Fruit fly (Drosophila melanogaster) whole organism, embryonic: ENCODE measurements around the gene Exn.

Experiments used
- Adf1 ChIP-seq: fragments of 200-800 bp; sonication (Bioruptor generic); IDR thresholded peaks from 2 replicates; pipeline ENCODE4 v1.3.6; 2022; ENCODE audit warnings: missing biosample characterization, missing genetic modification characterization
- BEAF-32 ChIP-seq: fragments of 200-800 bp; sonication (Bioruptor generic); optimal IDR thresholded peaks from 3 replicates; lab custom pipeline; 2017; ENCODE audit warnings: missing biosample characterization, missing genetic modification characterization, mild to moderate bottlenecking, moderate library complexity, missing genetic modification reagents
- CG10267 ChIP-seq: fragments of 200-800 bp; sonication (Bioruptor generic); optimal IDR thresholded peaks from 2 replicates; lab custom pipeline; 2018; ENCODE audit warnings: missing biosample characterization, mild to moderate bottlenecking, missing genetic modification characterization, moderate library complexity
- CG10321 ChIP-seq: fragments of 200-800 bp; sonication (Bioruptor generic); IDR thresholded peaks from 2 replicates; pipeline ENCODE4 v1.3.6; 2022; ENCODE audit warnings: missing biosample characterization, missing genetic modification characterization
- CG11398 ChIP-seq: fragments of 200-800 bp; sonication (Bioruptor generic); optimal IDR thresholded peaks from 2 replicates; lab custom pipeline; 2016; ENCODE audit warnings: missing biosample characterization, missing genetic modification characterization
- CG11723 ChIP-seq: fragments of 200-800 bp; sonication (Bioruptor generic); optimal IDR thresholded peaks from 2 replicates; lab custom pipeline; 2017; ENCODE audit warnings: missing biosample characterization, mild to moderate bottlenecking, missing genetic modification characterization
- CG12071 ChIP-seq: fragments of 200-800 bp; sonication (Bioruptor generic); optimal IDR thresholded peaks from 3 replicates; lab custom pipeline; 2018; ENCODE audit warnings: missing biosample characterization, mild to moderate bottlenecking, missing genetic modification characterization
- CG12219 ChIP-seq: fragments of 200-800 bp; sonication (Bioruptor generic); optimal IDR thresholded peaks from 3 replicates; lab custom pipeline; 2018; ENCODE audit warnings: missing biosample characterization, mild to moderate bottlenecking, missing genetic modification characterization
- CG12659 ChIP-seq: fragments of 200-800 bp; sonication (Bioruptor generic); optimal IDR thresholded peaks from 3 replicates; lab custom pipeline; 2017; ENCODE audit warnings: mild to moderate bottlenecking, missing biosample characterization, missing genetic modification reagents, missing genetic modification characterization
- CG12942 ChIP-seq: fragments of 200-800 bp; sonication (Bioruptor generic); optimal IDR thresholded peaks from 3 replicates; lab custom pipeline; 2016; ENCODE audit warnings: missing biosample characterization, missing genetic modification characterization
- CG14710 ChIP-seq: fragments of 200-800 bp; sonication (Bioruptor generic); optimal IDR thresholded peaks from 3 replicates; lab custom pipeline; 2019; ENCODE audit warnings: missing biosample characterization, mild to moderate bottlenecking, missing genetic modification characterization, moderate library complexity
- CG14860 ChIP-seq: fragments of 200-800 bp; sonication (Bioruptor generic); IDR thresholded peaks from 3 replicates; pipeline ENCODE4 v1.3.6; 2022; ENCODE audit warnings: missing biosample characterization, missing genetic modification characterization; ENCODE audit not compliant: partially characterized antibody
- CG17385 ChIP-seq: fragments of 200-800 bp; sonication (Bioruptor generic); optimal IDR thresholded peaks from 3 replicates; lab custom pipeline; 2018; ENCODE audit warnings: missing biosample characterization, mild to moderate bottlenecking, missing genetic modification characterization
- CG17829 ChIP-seq: fragments of 200-800 bp; optimal IDR thresholded peaks from 2 replicates; lab custom pipeline; 2019; ENCODE audit warnings: missing biosample characterization, mild to moderate bottlenecking, missing genetic modification characterization, moderate library complexity
- CG2129 ChIP-seq: fragments of 200-800 bp; sonication (Bioruptor generic); IDR thresholded peaks from 2 replicates; pipeline ENCODE4 v1.3.6; 2022; ENCODE audit warnings: missing biosample characterization, missing genetic modification characterization; ENCODE audit not compliant: partially characterized antibody
- CG2199 ChIP-seq: fragments of 200-800 bp; sonication (Bioruptor generic); IDR thresholded peaks from 3 replicates; pipeline ENCODE4 v1.3.6; 2022; ENCODE audit warnings: missing biosample characterization, missing genetic modification characterization
- CG30020 ChIP-seq: fragments of 200-800 bp; optimal IDR thresholded peaks from 2 replicates; lab custom pipeline; 2019; ENCODE audit warnings: missing biosample characterization, mild to moderate bottlenecking, missing genetic modification characterization, moderate library complexity
- CG3163 ChIP-seq: fragments of 200-800 bp; sonication (Bioruptor generic); optimal IDR thresholded peaks from 3 replicates; lab custom pipeline; 2016; ENCODE audit warnings: missing biosample characterization, missing genetic modification characterization
- CG6272 ChIP-seq: fragments of 200-800 bp; sonication (Bioruptor generic); IDR thresholded peaks from 2 replicates; pipeline ENCODE4 v1.3.6; 2022; ENCODE audit warnings: missing biosample characterization, missing genetic modification characterization
- CG6683 ChIP-seq: fragments of 200-800 bp; sonication (Bioruptor generic); optimal IDR thresholded peaks from 2 replicates; lab custom pipeline; 2017; ENCODE audit warnings: missing biosample characterization, mild to moderate bottlenecking, missing genetic modification characterization, missing genetic modification reagents
- CG7786 ChIP-seq: fragments of 200-800 bp; sonication (Bioruptor generic); optimal IDR thresholded peaks from 2 replicates; lab custom pipeline; 2016; ENCODE audit warnings: missing biosample characterization, missing genetic modification characterization
- CG8765 ChIP-seq: fragments of 200-800 bp; sonication (Bioruptor generic); IDR thresholded peaks from 2 replicates; pipeline ENCODE4 v1.3.6; 2022; ENCODE audit warnings: missing biosample characterization, missing genetic modification characterization
- CG9727 ChIP-seq: fragments of 200-800 bp; sonication (Bioruptor generic); optimal IDR thresholded peaks from 3 replicates; lab custom pipeline; 2017; ENCODE audit warnings: missing biosample characterization, mild to moderate bottlenecking, missing genetic modification characterization
- Deaf1 ChIP-seq: fragments of 200-800 bp; optimal IDR thresholded peaks from 3 replicates; lab custom pipeline; 2019; ENCODE audit warnings: missing biosample characterization, mild to moderate bottlenecking, missing genetic modification characterization, moderate library complexity
- Dip2 ChIP-seq: fragments of 200-800 bp; sonication (Bioruptor generic); IDR thresholded peaks from 2 replicates; pipeline ENCODE4 v1.3.6; 2022; ENCODE audit warnings: missing biosample characterization, missing genetic modification characterization
- Dll ChIP-seq: fragments of 200-800 bp; sonication (Bioruptor generic); IDR thresholded peaks from 4 replicates; pipeline ENCODE4 v1.3.6; 2022; ENCODE audit warnings: missing biosample characterization, missing genetic modification characterization; ENCODE audit not compliant: partially characterized antibody
- Doc2 ChIP-seq: fragments of 200-800 bp; sonication (Bioruptor generic); IDR thresholded peaks from 2 replicates; pipeline ENCODE4 v1.3.6; 2022; ENCODE audit warnings: missing biosample characterization, missing genetic modification characterization
- Dref ChIP-seq: fragments of 200-800 bp; sonication (Bioruptor generic); IDR thresholded peaks from 2 replicates; pipeline ENCODE4 v1.3.6; 2022; ENCODE audit warnings: missing biosample characterization, missing genetic modification characterization
- Lhr ChIP-seq: fragments of 200-800 bp; sonication (Bioruptor generic); optimal IDR thresholded peaks from 3 replicates; lab custom pipeline; 2017; ENCODE audit warnings: mild to moderate bottlenecking, missing biosample characterization, missing genetic modification reagents, missing genetic modification characterization
- Lpt ChIP-seq: fragments of >200 bp; optimal IDR thresholded peaks from 2 replicates; lab custom pipeline; 2018; ENCODE audit warnings: missing biosample characterization, missing genetic modification characterization
- Pdp1 ChIP-seq, 2 experiments: fragments of 200-800 bp; sonication (Bioruptor generic); optimal IDR thresholded peaks; 3 replicates each; lab custom pipeline; 2016; ENCODE audit warnings: missing biosample characterization in 2 of 2, missing genetic modification characterization in 2 of 2, mild to moderate bottlenecking in 1 of 2, moderate library complexity in 1 of 2
- Sry-δ ChIP-seq: fragments of 200-800 bp; sonication (Bioruptor generic); optimal IDR thresholded peaks from 2 replicates; lab custom pipeline; 2016; ENCODE audit warnings: missing biosample characterization, missing genetic modification characterization
- bigmax ChIP-seq: fragments of 200-800 bp; sonication (Bioruptor generic); optimal IDR thresholded peaks from 2 replicates; lab custom pipeline; 2018; ENCODE audit warnings: missing biosample characterization, mild to moderate bottlenecking, missing genetic modification characterization
- bowl ChIP-seq: fragments of 200-800 bp; sonication (Bioruptor generic); IDR thresholded peaks from 2 replicates; pipeline ENCODE4 v1.3.6; 2022; ENCODE audit warnings: missing biosample characterization, missing genetic modification characterization
- crp ChIP-seq, 2 experiments: fragments of 200-800 bp; sonication (Bioruptor generic); optimal IDR thresholded peaks; 2 replicates in 1 of 2; 3 replicates in 1 of 2; lab custom pipeline; 2017; ENCODE audit warnings: missing biosample characterization in 2 of 2, missing genetic modification characterization in 2 of 2, mild to moderate bottlenecking in 1 of 2, moderate library complexity in 1 of 2
- dpn ChIP-seq, 2 experiments: fragments of 200-800 bp; sonication (Bioruptor generic); optimal IDR thresholded peaks; 3 replicates each; lab custom pipeline; 2016; ENCODE audit warnings: missing biosample characterization in 2 of 2, missing genetic modification characterization in 2 of 2
- gfzf ChIP-seq: fragments of 200-800 bp; sonication (Bioruptor generic); optimal IDR thresholded peaks from 2 replicates; lab custom pipeline; 2016; ENCODE audit warnings: missing biosample characterization, mild to moderate bottlenecking, missing genetic modification characterization, moderate library complexity
- her ChIP-seq: fragments of 200-800 bp; sonication (Bioruptor generic); optimal IDR thresholded peaks from 2 replicates; lab custom pipeline; 2016; ENCODE audit warnings: missing biosample characterization, missing genetic modification characterization
- insv ChIP-seq, 2 experiments: fragments of 200-800 bp; sonication (Bioruptor generic); optimal IDR thresholded peaks; 3 replicates each; lab custom pipeline; 2016 to 2018; ENCODE audit warnings: missing biosample characterization in 2 of 2, missing genetic modification characterization in 2 of 2
- klu ChIP-seq: fragments of 200-800 bp; sonication (Bioruptor generic); IDR thresholded peaks from 2 replicates; pipeline ENCODE4 v1.3.6; 2022; ENCODE audit warnings: missing biosample characterization, missing genetic modification characterization
- p53 ChIP-seq: fragments of 200-800 bp; sonication (Bioruptor generic); optimal IDR thresholded peaks from 2 replicates; lab custom pipeline; 2016; ENCODE audit warnings: missing biosample characterization, missing genetic modification characterization
- pho ChIP-seq: fragments of 200-800 bp; sonication (Bioruptor generic); optimal IDR thresholded peaks from 2 replicates; lab custom pipeline; 2016; ENCODE audit warnings: missing biosample characterization, missing genetic modification characterization
- prd ChIP-seq, 3 experiments: fragments of >200 bp in 2 of 3; fragments of 200-800 bp in 1 of 3; sonication (Bioruptor generic) in 1 of 3; optimal IDR thresholded peaks in 2 of 3; IDR thresholded peaks in 1 of 3; 2 replicates in 2 of 3; 3 replicates in 1 of 3; pipeline versions ENCODE4 v1.3.6 to Lab custom; 2017 to 2022; ENCODE audit warnings: missing biosample characterization in 1 of 3, missing genetic modification characterization in 1 of 3
- pzg ChIP-seq: fragments of 200-800 bp; sonication (Bioruptor generic); optimal IDR thresholded peaks from 3 replicates; lab custom pipeline; 2018; ENCODE audit warnings: missing biosample characterization, mild to moderate bottlenecking, missing genetic modification characterization, moderate library complexity
- tll ChIP-seq, 2 experiments: fragments of 200-800 bp in 1 of 2; fragments of >200 bp in 1 of 2; sonication (Bioruptor generic) in 1 of 2; optimal IDR thresholded peaks; 2 replicates each; lab custom pipeline; 2017 to 2019; ENCODE audit warnings: missing biosample characterization in 2 of 2, missing genetic modification characterization in 2 of 2, mild to moderate bottlenecking in 1 of 2, moderate library complexity in 1 of 2
- trem ChIP-seq: fragments of 200-800 bp; optimal IDR thresholded peaks from 3 replicates; lab custom pipeline; 2019; ENCODE audit warnings: missing biosample characterization, mild to moderate bottlenecking, missing genetic modification characterization, moderate library complexity
- wek ChIP-seq: fragments of 200-800 bp; sonication (Bioruptor generic); optimal IDR thresholded peaks from 3 replicates; lab custom pipeline; 2018; ENCODE audit warnings: missing biosample characterization, mild to moderate bottlenecking, missing genetic modification characterization, moderate library complexity
- z ChIP-seq: fragments of 200-800 bp; sonication (Bioruptor generic); IDR thresholded peaks from 3 replicates; pipeline ENCODE4 v1.3.6; 2022; ENCODE audit warnings: missing biosample characterization, missing genetic modification characterization

Exn gene

dm6 chr3L:17042297-17042921 is 72.6 kb downstream of the Exn start, which contains the start of the genes scaf6 and Papst2 (continued):
- TF ChIP-seq trem (peak; percentile 99), CG11398 (no peak), CG8765 (GFP tag; lab: Robert Waterston, UW) (no peak), gfzf (GFP tag; lab: Kevin White, UChicago) (peak; percentile 88), Deaf1 (no peak), Adf1 (GFP tag; lab: Robert Waterston, UW) (no peak), CG12071 (no peak), Dip2 (GFP tag; lab: Robert Waterston, UW) (no peak), CG14710 (tag; lab: Kevin White, UChicago) (peak; percentile 84), Sry-δ (peak; percentile 87), klu (GFP tag; lab: Robert Waterston, UW) (no peak), Lpt (GFP tag; lab: Kevin White, UChicago) (no peak), CG12942 (GFP tag; lab: Kevin White, UChicago) (no peak), z (GFP tag; lab: Robert Waterston, UW) (no peak), Doc2 (GFP tag; lab: Robert Waterston, UW) (no peak), insv (GFP tag; optimal IDR thresholded peaks at IDR 0.05; lab: Kevin White, UChicago) (peak; percentile 94 to 97), Dref (GFP tag; lab: Robert Waterston, UW) (peak; percentile 39), bowl (GFP tag; lab: Robert Waterston, UW) (no peak), prd (optimal IDR thresholded peaks at IDR 0.05; lab: Kevin White, UChicago) (no peak), prd (GFP tag; IDR thresholded peaks at IDR 0.05; lab: Robert Waterston, UW) (no peak; the same call in 2 of the 3 replicates), CG12659 (GFP tag; lab: Kevin White, UChicago) (peak; percentile 75), CG14860 (GFP tag; lab: Robert Waterston, UW) (0 out of 3 replicates have a peak, but pooled peaks have one; percentile 32), bigmax (no peak), CG7786 (GFP tag; lab: Kevin White, UChicago) (no peak), CG17385 (peak; percentile 97), Dll (GFP tag; lab: Robert Waterston, UW) (peak; percentile 53; the same call in 2 of the 4 replicates), wek (no peak), CG9727 (GFP tag; lab: Kevin White, UChicago) (no peak), dpn (GFP tag; optimal IDR thresholded peaks at IDR 0.05; lab: Kevin White, UChicago) (peak in 1 of 2 experiments; percentile 6), CG6272 (GFP tag; lab: Robert Waterston, UW) (no peak), CG2129 (GFP tag; lab: Robert Waterston, UW) (no peak), p53 (GFP tag; lab: Kevin White, UChicago) (no peak), tll (GFP tag; optimal IDR thresholded peaks at IDR 0.05; lab: Kevin White, UChicago) (peak in 1 of 2 experiments; percentile 24), her (GFP tag; lab: Kevin White, UChicago) (peak; percentile 32), CG30020 (peak; percentile 48), Lhr (GFP tag; lab: Kevin White, UChicago) (peak; percentile 65), CG3163 (GFP tag; lab: Kevin White, UChicago) (no peak), crp (GFP tag; optimal IDR thresholded peaks at IDR 0.05; lab: Kevin White, UChicago) (peak in 1 of 2 experiments; percentile 5), CG2199 (no peak), CG6683 (GFP tag; lab: Kevin White, UChicago) (no peak), CG11723 (GFP tag; lab: Kevin White, UChicago) (no peak), BEAF-32 (GFP tag; lab: Kevin White, UChicago) (peak; percentile 53), CG10321 (GFP tag; lab: Robert Waterston, UW) (no peak), CG17829 (tag; lab: Kevin White, UChicago) (peak; percentile 41), Pdp1 (GFP tag; optimal IDR thresholded peaks at IDR 0.05; lab: Kevin White, UChicago) (peak; percentile 15 to 31), pzg (GFP tag; lab: Kevin White, UChicago) (peak; percentile 80), pho (GFP tag; lab: Kevin White, UChicago) (peak; percentile 14), CG12219 (GFP tag; lab: Kevin White, UChicago) (no peak), CG10267 (tag; lab: Kevin White, UChicago) (peak; percentile 59)
